Fruit fly (Drosophila melanogaster): ENCODE data around the gene Mtr4.

Mtr4 gene

DNA sequence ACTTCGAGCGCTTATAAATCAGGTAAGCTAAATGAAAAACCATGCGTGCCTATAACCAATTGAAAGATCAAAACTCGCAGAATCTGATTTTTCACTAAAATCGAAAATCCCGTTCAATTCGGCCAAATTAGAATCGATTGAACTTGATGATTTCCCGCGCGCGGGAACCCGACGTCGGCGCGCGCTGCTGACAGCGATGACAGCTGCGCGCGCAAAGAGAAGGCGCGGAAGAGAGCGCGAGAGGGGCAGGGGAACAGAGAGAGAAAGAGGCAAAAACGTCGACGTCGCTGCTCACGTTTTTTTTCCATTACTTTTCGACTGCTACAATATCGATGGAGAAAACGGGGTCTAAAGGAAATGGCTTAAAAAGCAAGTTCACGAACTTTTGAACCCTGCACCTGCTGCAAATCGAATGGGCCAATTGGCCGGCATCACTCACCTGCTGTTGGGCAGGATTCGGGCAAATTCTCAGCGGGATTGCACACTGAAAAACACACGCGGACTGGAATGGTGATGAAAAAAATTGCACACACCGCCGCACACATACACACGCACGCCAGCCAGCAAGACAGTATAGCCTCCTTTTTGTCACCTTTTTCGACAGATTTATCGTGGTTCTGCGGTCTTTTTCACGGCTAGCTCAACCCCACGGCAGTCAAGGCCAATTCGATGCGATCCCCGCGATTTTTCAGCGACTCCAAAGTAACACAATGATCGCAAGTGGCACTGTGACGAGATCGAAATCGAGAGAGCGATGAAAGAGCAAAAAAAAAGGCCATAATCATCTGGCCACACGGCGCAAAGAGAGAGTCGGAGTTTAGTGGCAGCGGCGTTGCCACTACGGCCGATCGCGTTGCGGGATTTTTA is 4.4 kb upstream of the Mtr4 start, which contains the start of gene CycE:
Gene CycE (minus strand): TSS at position 757 of the 867 bp plus-strand sequence.
- TF ChIP-seq CG15073 (GFP tag; optimal IDR thresholded peaks at IDR 0.05) (no peak), CHES-1-like (GFP tag; optimal IDR thresholded peaks at IDR 0.05) (no peak), pb (GFP tag; optimal IDR thresholded peaks at IDR 0.05) (no peak), CG8944 (GFP tag; optimal IDR thresholded peaks at IDR 0.05) (no peak), zfh2 (GFP tag; optimal IDR thresholded peaks at IDR 0.05) (no peak), Dek (tag; optimal IDR thresholded peaks at IDR 0.05) (no peak), CG6272 (GFP tag; IDR thresholded peaks at IDR 0.05) (no peak), ATbp (GFP tag; optimal IDR thresholded peaks at IDR 0.05) (no peak), mam (GFP tag; optimal IDR thresholded peaks at IDR 0.05) (no peak), Camta (GFP tag; optimal IDR thresholded peaks at IDR 0.05) (no peak), CG4854 (GFP tag; optimal IDR thresholded peaks at IDR 0.05) (no peak), sqz (GFP tag; optimal IDR thresholded peaks at IDR 0.05) (peak; percentile 95), CG12769 (tag; optimal IDR thresholded peaks at IDR 0.05) (no peak), B-H1 (GFP tag; IDR thresholded peaks at IDR 0.05) (no peak), Kr (GFP tag; optimal IDR thresholded peaks at IDR 0.05) (no peak), vfl (GFP tag; optimal IDR thresholded peaks at IDR 0.05) (no peak), CG10959 (GFP tag; IDR thresholded peaks at IDR 0.05) (no peak), yki (optimal IDR thresholded peaks at IDR 0.05) (peak; percentile 30), CG17361 (GFP tag; IDR thresholded peaks at IDR 0.05) (no peak), row (GFP tag; IDR thresholded peaks at IDR 0.05) (no peak; the same call in 2 of the 3 replicates), B-H2 (GFP tag; optimal IDR thresholded peaks at IDR 0.05) (no peak), CG34224 (GFP tag; IDR thresholded peaks at IDR 0.05; ENCODE audit: partially characterized antibody) (0 out of 3 replicates have a peak, but pooled peaks have one; percentile 7), stc (GFP tag; IDR thresholded peaks at IDR 0.05) (no peak), CG17359 (tag; optimal IDR thresholded peaks at IDR 0.05) (no peak), Dll (GFP tag; IDR thresholded peaks at IDR 0.05; ENCODE audit: partially characterized antibody) (no peak), odd (GFP tag; optimal IDR thresholded peaks at IDR 0.05) (no peak), CG1647 (GFP tag; optimal IDR thresholded peaks at IDR 0.05) (no peak), sc (optimal IDR thresholded peaks at IDR 0.05) (no peak), sc (GFP tag; optimal IDR thresholded peaks at IDR 0.05) (no peak), br (optimal IDR thresholded peaks at IDR 0.05) (no peak), ttk (GFP tag; IDR thresholded peaks at IDR 0.05) (no peak), Optix (GFP tag; IDR thresholded peaks at IDR 0.05) (no peak), CG7271 (tag; optimal IDR thresholded peaks at IDR 0.05) (no peak), Dbx (GFP tag; IDR thresholded peaks at IDR 0.05) (0 out of 3 replicates have a peak, but pooled peaks have one; percentile 31), Ets97D (GFP tag; optimal IDR thresholded peaks at IDR 0.05) (peak; percentile 3), CG6689 (GFP tag; IDR thresholded peaks at IDR 0.05) (peak; percentile 63; the same call in 1 of the 2 replicates), CG30403 (GFP tag; optimal IDR thresholded peaks at IDR 0.05) (no peak), H15 (GFP tag; IDR thresholded peaks at IDR 0.05) (no peak), E2f1 (GFP tag; IDR thresholded peaks at IDR 0.05) (peak; percentile 92), CoRest (tag; optimal IDR thresholded peaks at IDR 0.05) (no peak), Lpt (GFP tag; optimal IDR thresholded peaks at IDR 0.05) (no peak), luna (GFP tag; optimal IDR thresholded peaks at IDR 0.05) (no peak), wor (GFP tag; IDR thresholded peaks at IDR 0.05) (no peak), Doc3 (GFP tag; IDR thresholded peaks at IDR 0.05; ENCODE audit: partially characterized antibody) (no peak), gt (GFP tag; IDR thresholded peaks at IDR 0.05) (no peak), vnd (GFP tag; IDR thresholded peaks at IDR 0.05; ENCODE audit: partially characterized antibody) (no peak), CG5180 (GFP tag; optimal IDR thresholded peaks at IDR 0.05) (no peak), CG8089 (GFP tag; optimal IDR thresholded peaks at IDR 0.05) (no peak), CG6654 (GFP tag; optimal IDR thresholded peaks at IDR 0.05) (no peak), Eip74EF (GFP tag; optimal IDR thresholded peaks at IDR 0.05) (no peak), CG2120 (GFP tag; optimal IDR thresholded peaks at IDR 0.05) (no peak)
